Fruit fly (Drosophila melanogaster): ENCODE results near the gene CG43401.

CG43401 gene

dm6 chr2L:1428290-1428689 lies at the start of gene CG43401:
TSS of gene CG43401 (plus strand) at chr2L:1428474.
- TF ChIP-seq sv (GFP tag; optimal IDR thresholded peaks at IDR 0.05): no peak
- no peak for TF ChIP-seq Vsx2 (GFP tag; optimal IDR thresholded peaks at IDR 0.05; ENCODE audit: partially characterized antibody)
- TF ChIP-seq usp (GFP tag; optimal IDR thresholded peaks at IDR 0.05): no peak
- TF ChIP-seq Hr83 (GFP tag; optimal IDR thresholded peaks at IDR 0.05; ENCODE audit: poor library complexity, severe bottlenecking): no peak
- TF ChIP-seq fru (GFP tag; optimal IDR thresholded peaks at IDR 0.05): peak; percentile 35
- TF ChIP-seq lola (GFP tag; optimal IDR thresholded peaks at IDR 0.05): no peak
- no peak for TF ChIP-seq CG32264 (GFP tag; optimal IDR thresholded peaks at IDR 0.05)
- TF ChIP-seq br (GFP tag; optimal IDR thresholded peaks at IDR 0.05): no peak
- peak; percentile 39 for TF ChIP-seq OdsH (GFP tag; optimal IDR thresholded peaks at IDR 0.05)
- TF ChIP-seq Mio (GFP tag; optimal IDR thresholded peaks at IDR 0.05): no peak
- no peak for TF ChIP-seq dl (GFP tag; optimal IDR thresholded peaks at IDR 0.05; ENCODE audit: insufficient read depth in 1 of 2, partially characterized antibody in 2 of 2)
- TF ChIP-seq rgr (GFP tag; optimal IDR thresholded peaks at IDR 0.05): peak; percentile 50
- TF ChIP-seq GATAd (GFP tag; optimal IDR thresholded peaks at IDR 0.05): no peak
- no peak for TF ChIP-seq tai (GFP tag; optimal IDR thresholded peaks at IDR 0.05)
- no peak for TF ChIP-seq Abd-B (GFP tag; optimal IDR thresholded peaks at IDR 0.05)
- no peak for TF ChIP-seq Dif (GFP tag; optimal IDR thresholded peaks at IDR 0.05; ENCODE audit: partially characterized antibody)
- peak; percentile 41 for TF ChIP-seq h (GFP tag; optimal IDR thresholded peaks at IDR 0.05)
- TF ChIP-seq psq (GFP tag; optimal IDR thresholded peaks at IDR 0.05): no peak
- TF ChIP-seq Jra (GFP tag; optimal IDR thresholded peaks at IDR 0.05): no peak
- TF ChIP-seq Hnf4 (GFP tag; optimal IDR thresholded peaks at IDR 0.05): peak; percentile 52
- peak in 1 of 2 experiments; percentile 36 for TF ChIP-seq foxo (GFP tag; optimal IDR thresholded peaks at IDR 0.05)
- TF ChIP-seq ey (GFP tag; optimal IDR thresholded peaks at IDR 0.05): peak; percentile 28
- no peak for TF ChIP-seq dmrt93B (GFP tag; optimal IDR thresholded peaks at IDR 0.05)

dm6 chr2L:1386512-1386911 lies 41.8 kb upstream of the CG43401 start:
- no peak for TF ChIP-seq usp (GFP tag; optimal IDR thresholded peaks at IDR 0.05)
- no peak for TF ChIP-seq tai (GFP tag; optimal IDR thresholded peaks at IDR 0.05)
- no peak for TF ChIP-seq jim (GFP tag; optimal IDR thresholded peaks at IDR 0.05)
- no peak for TF ChIP-seq brk (GFP tag; optimal IDR thresholded peaks at IDR 0.05)
- TF ChIP-seq psq (GFP tag; optimal IDR thresholded peaks at IDR 0.05): no peak
- no peak for TF ChIP-seq Rel (GFP tag; optimal IDR thresholded peaks at IDR 0.05)
- TF ChIP-seq Rel (tag; optimal IDR thresholded peaks at IDR 0.05): no peak
- TF ChIP-seq h (GFP tag; optimal IDR thresholded peaks at IDR 0.05): no peak

dm6 chr2L:1387811-1388210 lies 40.5 kb upstream of the CG43401 start:
- TF ChIP-seq ey (GFP tag; optimal IDR thresholded peaks at IDR 0.05) (peak; percentile 1), foxo (GFP tag; optimal IDR thresholded peaks at IDR 0.05) (peak in 1 of 2 experiments; percentile 12), CrebA (GFP tag; optimal IDR thresholded peaks at IDR 0.05; ENCODE audit: borderline replicate concordance) (no peak), h (GFP tag; optimal IDR thresholded peaks at IDR 0.05) (peak; percentile 14)

- TF ChIP-seq CG9705 (GFP tag; optimal IDR thresholded peaks at IDR 0.05) (no peak), dmrt93B (GFP tag; optimal IDR thresholded peaks at IDR 0.05) (no peak), Dif (GFP tag; optimal IDR thresholded peaks at IDR 0.05; ENCODE audit: partially characterized antibody) (no peak), Dfd (GFP tag; optimal IDR thresholded peaks at IDR 0.05) (no peak), tai (GFP tag; optimal IDR thresholded peaks at IDR 0.05) (no peak), fru (GFP tag; optimal IDR thresholded peaks at IDR 0.05) (no peak), h (GFP tag; optimal IDR thresholded peaks at IDR 0.05) (no peak), dsf (GFP tag; optimal IDR thresholded peaks at IDR 0.05; ENCODE audit: borderline replicate concordance) (no peak), Myc (optimal IDR thresholded peaks at IDR 0.05) (no peak), GATAd (GFP tag; optimal IDR thresholded peaks at IDR 0.05) (no peak), Hnf4 (GFP tag; optimal IDR thresholded peaks at IDR 0.05) (no peak), Abd-B (GFP tag; optimal IDR thresholded peaks at IDR 0.05) (no peak), dl (GFP tag; optimal IDR thresholded peaks at IDR 0.05; ENCODE audit: insufficient read depth in 1 of 2, partially characterized antibody in 2 of 2) (no peak), OdsH (GFP tag; optimal IDR thresholded peaks at IDR 0.05) (no peak), ey (GFP tag; optimal IDR thresholded peaks at IDR 0.05) (no peak), psq (GFP tag; optimal IDR thresholded peaks at IDR 0.05) (no peak)
Observed at dm6 chr2L:1390271-1390670, 38.0 kb upstream of the CG43401 start.

dm6 chr2L:1393611-1394010 lies 34.7 kb upstream of the CG43401 start:
- TF ChIP-seq Hnf4 (GFP tag; optimal IDR thresholded peaks at IDR 0.05) (no peak), foxo (GFP tag; optimal IDR thresholded peaks at IDR 0.05) (peak in 1 of 2 experiments; percentile 17)

Measured in whole organism, wandering third instar larva.